Worm (Caenorhabditis elegans) whole organism, young adult: ENCODE data around the gene glb-31.

Source experiments
- C17E4.6 ChIP-seq: fragments of 200-800 bp; sonication (Bioruptor generic); IDR thresholded peaks from 2 replicates; pipeline ENCODE4 v1.3.6; 2022; ENCODE audit warnings: missing genetic modification reagents, missing genetic modification characterization, missing compliant biosample characterization
- D2030.7 ChIP-seq: fragments of 200-800 bp; sonication (Bioruptor generic); IDR thresholded peaks from 2 replicates; pipeline ENCODE4 v1.3.6; 2022; ENCODE audit warnings: missing genetic modification reagents, missing genetic modification characterization, missing compliant biosample characterization
- F49E8.2 ChIP-seq: sonication (generic microtip); optimal IDR thresholded peaks from 3 replicates; lab custom pipeline; 2017; ENCODE audit warnings: missing genetic modification characterization, mild to moderate bottlenecking, missing compliant biosample characterization, antibody characterized with exemption, moderate library complexity; ENCODE audit not compliant: insufficient read depth
- ama-1 ChIP-seq, 3 experiments: fragments of 150-350 bp in 1 of 3; sonication (generic microtip) in 2 of 3; optimal IDR thresholded peaks; 2 replicates each; lab custom pipeline; 2014 to 2018; ENCODE audit warnings: missing biosample characterization in 2 of 3, missing genetic modification characterization in 2 of 3, missing genetic modification reagents in 2 of 3
- dpl-1 ChIP-seq: fragments of 150-350 bp; optimal IDR thresholded peaks from 2 replicates; lab custom pipeline; 2014; ENCODE audit warnings: missing biosample characterization, missing genetic modification reagents, missing genetic modification characterization
- lin-40 ChIP-seq: sonication (generic microtip); optimal IDR thresholded peaks from 2 replicates; lab custom pipeline; 2016; ENCODE audit warnings: missing genetic modification characterization, mild to moderate bottlenecking, missing compliant biosample characterization, missing genotype, missing genetic modification reagents
- madf-6 ChIP-seq: fragments of 200-800 bp; sonication (Bioruptor generic); IDR thresholded peaks from 2 replicates; pipeline ENCODE4 v1.3.6; 2022; ENCODE audit warnings: missing genetic modification reagents, missing genetic modification characterization, missing compliant biosample characterization
- nhr-80 ChIP-seq: sonication (generic microtip); optimal IDR thresholded peaks from 2 replicates; lab custom pipeline; 2016; ENCODE audit warnings: missing genetic modification characterization, missing compliant biosample characterization
- pha-4 ChIP-seq: fragments of 150-350 bp; sonication (generic microtip); optimal IDR thresholded peaks from 2 replicates; lab custom pipeline; 2014; ENCODE audit warnings: missing biosample characterization, missing genetic modification reagents, missing genetic modification characterization
- snpc-3.4 ChIP-seq: sonication (generic microtip); optimal IDR thresholded peaks from 2 replicates; lab custom pipeline; 2017; ENCODE audit warnings: missing genetic modification characterization, mild to moderate bottlenecking, missing compliant biosample characterization, antibody characterized with exemption, moderate library complexity, missing genotype, missing genetic modification reagents
- sptf-2 ChIP-seq: fragments of 200-800 bp; sonication (Bioruptor generic); optimal IDR thresholded peaks from 2 replicates; lab custom pipeline; 2018; ENCODE audit warnings: mild to moderate bottlenecking, missing genetic modification characterization, missing compliant biosample characterization
- ztf-26 ChIP-seq: sonication (generic microtip); optimal IDR thresholded peaks from 2 replicates; lab custom pipeline; 2017; ENCODE audit warnings: missing genetic modification characterization, missing compliant biosample characterization

DNA sequence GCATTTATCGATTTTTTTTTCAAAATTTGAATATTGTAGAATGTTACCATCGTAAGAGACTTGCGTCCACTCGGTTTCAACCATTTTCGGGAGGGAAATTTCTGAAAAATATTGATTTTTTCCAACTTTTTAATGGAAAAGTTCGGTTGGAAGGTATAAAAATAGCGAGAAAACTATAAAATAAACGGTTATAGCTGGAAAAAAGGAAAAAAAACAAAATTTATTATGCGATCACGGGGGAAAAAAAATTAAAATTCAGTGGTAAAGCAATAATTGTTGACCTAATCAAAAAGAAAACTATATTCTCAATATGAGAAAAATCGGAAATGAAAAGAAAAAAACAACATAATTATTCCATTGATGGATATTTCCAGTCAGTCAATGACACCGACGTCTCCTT, 4.6 kb upstream of the glb-31 start, which contains the start of gene emc-2:
- TF ChIP-seq ama-1 (optimal IDR thresholded peaks at IDR 0.05; lab: Kevin White, UChicago) (no peak), ama-1 (GFP tag; optimal IDR thresholded peaks at IDR 0.05; lab: Kevin White, UChicago) (no peak), pha-4 (no peak), nhr-80 (tag; lab: Kevin White, UChicago) (no peak), lin-40 (tag; lab: Kevin White, UChicago) (no peak), sptf-2 (GFP tag; lab: Kevin White, UChicago) (no peak), C17E4.6 (GFP tag; lab: Robert Waterston, UW) (no peak), madf-6 (GFP tag; lab: Robert Waterston, UW) (no peak), F49E8.2 (no peak), D2030.7 (no peak), ztf-26 (tag; lab: Kevin White, UChicago) (no peak), dpl-1 (GFP tag; lab: Kevin White, UChicago) (no peak), snpc-3.4 (tag; lab: Kevin White, UChicago) (no peak)
